Fruit fly (Drosophila melanogaster): ENCODE results near the gene PGS1.

- TF ChIP-seq psq (GFP tag; optimal IDR thresholded peaks at IDR 0.05) (peak; percentile 97), ey (GFP tag; optimal IDR thresholded peaks at IDR 0.05) (peak; percentile 94), fru (GFP tag; optimal IDR thresholded peaks at IDR 0.05) (peak; percentile 95), usp (GFP tag; optimal IDR thresholded peaks at IDR 0.05) (no peak), woc (GFP tag; optimal IDR thresholded peaks at IDR 0.05) (peak; percentile 92), sage (GFP tag; optimal IDR thresholded peaks at IDR 0.05) (peak; percentile 95), dl (GFP tag; optimal IDR thresholded peaks at IDR 0.05; ENCODE audit: insufficient read depth in 1 of 2, partially characterized antibody in 2 of 2) (no peak), br (GFP tag; optimal IDR thresholded peaks at IDR 0.05) (peak; percentile 92), Hr78 (GFP tag; optimal IDR thresholded peaks at IDR 0.05) (no peak), Abd-B (GFP tag; optimal IDR thresholded peaks at IDR 0.05) (no peak)
Observed at dm6 chr3R:18741027-18741843, 4.6 kb downstream of the PGS1 start.

Data from whole organism, wandering third instar larva.